Fruit fly (Drosophila melanogaster) whole organism, embryonic: ENCODE measurements around the gene Ephrin.

ENCODE experiments used
- Awh ChIP-seq: fragments of 200-800 bp; sonication (Bioruptor generic); IDR thresholded peaks from 2 replicates; pipeline ENCODE4, ENCODE4 v1.3.6; 2022; ENCODE audit warnings: missing biosample characterization, missing genetic modification characterization
- Bgb ChIP-seq: fragments of 200-800 bp; sonication (Bioruptor generic); IDR thresholded peaks from 2 replicates; pipeline ENCODE4 v1.3.6; 2022; ENCODE audit warnings: missing biosample characterization, missing genetic modification characterization; ENCODE audit not compliant: partially characterized antibody
- CG10267 ChIP-seq: fragments of 200-800 bp; sonication (Bioruptor generic); optimal IDR thresholded peaks from 2 replicates; lab custom pipeline; 2018; ENCODE audit warnings: missing biosample characterization, mild to moderate bottlenecking, missing genetic modification characterization, moderate library complexity
- CG10979 ChIP-seq: fragments of 200-800 bp; sonication (Bioruptor generic); optimal IDR thresholded peaks from 2 replicates; lab custom pipeline; 2018; ENCODE audit warnings: missing biosample characterization, mild to moderate bottlenecking, missing genetic modification characterization, moderate library complexity
- CG11093 ChIP-seq: fragments of 200-800 bp; sonication (Bioruptor generic); IDR thresholded peaks from 3 replicates; pipeline ENCODE4 v1.3.6; 2022; ENCODE audit warnings: missing biosample characterization, missing genetic modification characterization
- CG12236 ChIP-seq: fragments of 200-800 bp; sonication (Bioruptor generic); optimal IDR thresholded peaks from 2 replicates; lab custom pipeline; 2016; ENCODE audit warnings: missing biosample characterization, missing genetic modification characterization
- CG12659 ChIP-seq: fragments of 200-800 bp; sonication (Bioruptor generic); optimal IDR thresholded peaks from 3 replicates; lab custom pipeline; 2017; ENCODE audit warnings: mild to moderate bottlenecking, missing biosample characterization, missing genetic modification reagents, missing genetic modification characterization
- CG15269 ChIP-seq: fragments of 200-800 bp; sonication (Bioruptor generic); optimal IDR thresholded peaks from 2 replicates; lab custom pipeline; 2018; ENCODE audit warnings: missing biosample characterization, mild to moderate bottlenecking, missing genetic modification characterization, moderate library complexity
- CG17912 ChIP-seq: fragments of 200-800 bp; sonication (Bioruptor generic); optimal IDR thresholded peaks from 2 replicates; lab custom pipeline; 2018; ENCODE audit warnings: missing biosample characterization, mild to moderate bottlenecking, missing genetic modification characterization
- CG18262 ChIP-seq: fragments of 200-800 bp; optimal IDR thresholded peaks from 3 replicates; lab custom pipeline; 2019; ENCODE audit warnings: missing biosample characterization, mild to moderate bottlenecking, missing genetic modification characterization, moderate library complexity
- CG31388 ChIP-seq: fragments of 200-800 bp; sonication (Bioruptor generic); optimal IDR thresholded peaks from 2 replicates; lab custom pipeline; 2016; ENCODE audit warnings: missing biosample characterization, missing genetic modification characterization
- CG3163 ChIP-seq: fragments of 200-800 bp; sonication (Bioruptor generic); optimal IDR thresholded peaks from 3 replicates; lab custom pipeline; 2016; ENCODE audit warnings: missing biosample characterization, missing genetic modification characterization
- CG4617 ChIP-seq: fragments of 200-800 bp; sonication (Bioruptor generic); optimal IDR thresholded peaks from 3 replicates; lab custom pipeline; 2016; ENCODE audit warnings: missing biosample characterization, missing genetic modification characterization, borderline replicate concordance
- CG4707 ChIP-seq: fragments of 200-800 bp; sonication (Bioruptor generic); optimal IDR thresholded peaks from 2 replicates; lab custom pipeline; 2018; ENCODE audit warnings: missing biosample characterization, mild to moderate bottlenecking, missing genetic modification characterization, moderate library complexity
- CG4854 ChIP-seq: fragments of 200-800 bp; sonication (Bioruptor generic); optimal IDR thresholded peaks from 2 replicates; lab custom pipeline; 2016; ENCODE audit warnings: missing biosample characterization, missing genetic modification characterization, inconsistent platforms
- CG7357 ChIP-seq: fragments of 200-800 bp; sonication (Bioruptor generic); IDR thresholded peaks from 3 replicates; pipeline ENCODE4 v1.3.6; 2022; ENCODE audit warnings: missing biosample characterization, missing genetic modification characterization
- CG8924 ChIP-seq: fragments of 200-800 bp; optimal IDR thresholded peaks from 3 replicates; lab custom pipeline; 2019; ENCODE audit warnings: missing biosample characterization, mild to moderate bottlenecking, missing genetic modification characterization, moderate library complexity
- CG9215 ChIP-seq: fragments of 200-800 bp; sonication (Bioruptor generic); IDR thresholded peaks from 2 replicates; pipeline ENCODE4 v1.3.6; 2022; ENCODE audit warnings: missing biosample characterization, missing genetic modification characterization
- CkIIα-i1 ChIP-seq: fragments of 200-800 bp; sonication (Bioruptor generic); IDR thresholded peaks from 2 replicates; pipeline ENCODE4 v1.3.6; 2022; ENCODE audit warnings: missing biosample characterization, missing genetic modification characterization
- Drgx ChIP-seq: fragments of 200-800 bp; sonication (Bioruptor generic); IDR thresholded peaks from 2 replicates; pipeline ENCODE4 v1.3.6; 2022; ENCODE audit warnings: missing biosample characterization, missing genetic modification characterization
- Fer1 ChIP-seq: fragments of 200-800 bp; sonication (Bioruptor generic); optimal IDR thresholded peaks from 2 replicates; lab custom pipeline; 2017; ENCODE audit warnings: missing biosample characterization, mild to moderate bottlenecking, missing genetic modification characterization
- H15 ChIP-seq: fragments of 200-800 bp; sonication (Bioruptor generic); IDR thresholded peaks from 3 replicates; pipeline ENCODE4 v1.3.6; 2022; ENCODE audit warnings: missing biosample characterization, missing genetic modification characterization
- HLH4C ChIP-seq: fragments of 200-800 bp; sonication (Bioruptor generic); IDR thresholded peaks from 3 replicates; pipeline ENCODE4 v1.3.6; 2022; ENCODE audit warnings: missing biosample characterization, missing genetic modification characterization; ENCODE audit not compliant: partially characterized antibody
- HLH54F ChIP-seq: fragments of 200-800 bp; sonication (Bioruptor generic); optimal IDR thresholded peaks from 3 replicates; lab custom pipeline; 2016; ENCODE audit warnings: missing biosample characterization, missing genetic modification characterization
- Kr ChIP-seq: fragments of 200-800 bp; sonication (Bioruptor generic); optimal IDR thresholded peaks from 2 replicates; lab custom pipeline; 2017; ENCODE audit warnings: missing biosample characterization, mild to moderate bottlenecking, missing genetic modification characterization
- Side ChIP-seq: fragments of 200-800 bp; sonication (Bioruptor generic); optimal IDR thresholded peaks from 2 replicates; lab custom pipeline; 2016; ENCODE audit warnings: missing biosample characterization, missing genetic modification characterization
- Sry-δ ChIP-seq: fragments of 200-800 bp; sonication (Bioruptor generic); optimal IDR thresholded peaks from 2 replicates; lab custom pipeline; 2016; ENCODE audit warnings: missing biosample characterization, missing genetic modification characterization
- Trl ChIP-seq, 3 experiments: fragments of >200 bp in 2 of 3; fragments of 200-800 bp in 1 of 3; sonication (Bioruptor generic) in 1 of 3; optimal IDR thresholded peaks; 2 replicates in 1 of 3; 3 replicates in 2 of 3; lab custom pipeline; 2016 to 2017; ENCODE audit warnings: missing biosample characterization in 1 of 3, missing genetic modification characterization in 1 of 3
- Vsx1 ChIP-seq: fragments of 200-800 bp; sonication (Bioruptor generic); optimal IDR thresholded peaks from 2 replicates; lab custom pipeline; 2017; ENCODE audit warnings: missing biosample characterization, mild to moderate bottlenecking, missing genetic modification characterization, missing genetic modification reagents
- bcd ChIP-seq: fragments of 200-800 bp; sonication (Bioruptor generic); optimal IDR thresholded peaks from 2 replicates; lab custom pipeline; 2017; ENCODE audit warnings: missing biosample characterization, mild to moderate bottlenecking, missing genetic modification characterization
- cg ChIP-seq: fragments of 200-800 bp; sonication (Bioruptor generic); optimal IDR thresholded peaks from 3 replicates; lab custom pipeline; 2019; ENCODE audit warnings: missing biosample characterization, mild to moderate bottlenecking, missing genetic modification characterization, moderate library complexity
- chinmo ChIP-seq: fragments of 200-800 bp; sonication (Bioruptor generic); IDR thresholded peaks from 4 replicates; pipeline ENCODE4 v1.3.6; 2022; ENCODE audit warnings: missing biosample characterization, missing genetic modification characterization; ENCODE audit not compliant: partially characterized antibody
- chm ChIP-seq: fragments of 200-800 bp; sonication (Bioruptor generic); IDR thresholded peaks from 2 replicates; pipeline ENCODE4 v1.3.6; 2022; ENCODE audit warnings: missing biosample characterization, missing genetic modification characterization
- dysf ChIP-seq: fragments of 200-800 bp; sonication (Bioruptor generic); IDR thresholded peaks from 3 replicates; pipeline ENCODE4 v1.3.6; 2022; ENCODE audit warnings: missing biosample characterization, missing genetic modification characterization
- ftz-f1 ChIP-seq: fragments of 200-800 bp; sonication (Bioruptor generic); optimal IDR thresholded peaks from 2 replicates; lab custom pipeline; 2016; ENCODE audit warnings: missing biosample characterization, missing genetic modification characterization
- gem ChIP-seq: fragments of 200-800 bp; sonication (Bioruptor generic); optimal IDR thresholded peaks from 2 replicates; lab custom pipeline; 2019; ENCODE audit warnings: missing biosample characterization, mild to moderate bottlenecking, missing genetic modification characterization, moderate library complexity
- gsb-n ChIP-seq: fragments of 200-800 bp; sonication (Bioruptor generic); optimal IDR thresholded peaks from 3 replicates; lab custom pipeline; 2018; ENCODE audit warnings: missing biosample characterization, mild to moderate bottlenecking, missing genetic modification characterization
- insv ChIP-seq, 2 experiments: fragments of 200-800 bp; sonication (Bioruptor generic); optimal IDR thresholded peaks; 3 replicates each; lab custom pipeline; 2016 to 2018; ENCODE audit warnings: missing biosample characterization in 2 of 2, missing genetic modification characterization in 2 of 2
- jigr1 ChIP-seq: fragments of 200-800 bp; sonication (Bioruptor generic); IDR thresholded peaks from 3 replicates; pipeline ENCODE4 v1.3.6; 2022; ENCODE audit warnings: missing biosample characterization, missing genetic modification characterization
- lab ChIP-seq: fragments of 200-800 bp; sonication (Bioruptor generic); optimal IDR thresholded peaks from 3 replicates; lab custom pipeline; 2017; ENCODE audit warnings: missing biosample characterization, missing genetic modification characterization, mild to moderate bottlenecking, moderate library complexity, missing genetic modification reagents
- mam ChIP-seq: fragments of 200-800 bp; sonication (Bioruptor generic); optimal IDR thresholded peaks from 3 replicates; lab custom pipeline; 2016; ENCODE audit warnings: missing biosample characterization, missing genetic modification characterization
- peb ChIP-seq: fragments of 200-800 bp; sonication (Bioruptor generic); IDR thresholded peaks from 2 replicates; pipeline ENCODE4 v1.3.6; 2022; ENCODE audit warnings: missing biosample characterization, missing genetic modification characterization
- pnt ChIP-seq: fragments of 200-800 bp; sonication (Bioruptor generic); optimal IDR thresholded peaks from 3 replicates; lab custom pipeline; 2016; ENCODE audit warnings: missing biosample characterization, missing genetic modification characterization
- sens ChIP-seq: fragments of 200-800 bp; sonication (Bioruptor generic); peaks from one replicate; lab custom pipeline; 2016; ENCODE audit warnings: missing biosample characterization, missing genetic modification characterization
- seq ChIP-seq: fragments of 200-800 bp; sonication (Bioruptor generic); IDR thresholded peaks from 2 replicates; pipeline ENCODE4 v1.3.6; 2022; ENCODE audit warnings: missing biosample characterization, missing genetic modification characterization
- sna ChIP-seq: fragments of 200-800 bp; sonication (Bioruptor generic); IDR thresholded peaks from 2 replicates; pipeline ENCODE4 v1.3.6; 2022; ENCODE audit warnings: missing biosample characterization, missing genetic modification characterization; ENCODE audit not compliant: partially characterized antibody
- tin ChIP-seq: fragments of 200-800 bp; sonication (Bioruptor generic); optimal IDR thresholded peaks from 3 replicates; lab custom pipeline; 2016; ENCODE audit warnings: missing biosample characterization, missing genetic modification characterization
- tll ChIP-seq, 2 experiments: fragments of 200-800 bp in 1 of 2; fragments of >200 bp in 1 of 2; sonication (Bioruptor generic) in 1 of 2; optimal IDR thresholded peaks; 2 replicates each; lab custom pipeline; 2017 to 2019; ENCODE audit warnings: missing biosample characterization in 2 of 2, missing genetic modification characterization in 2 of 2, mild to moderate bottlenecking in 1 of 2, moderate library complexity in 1 of 2
- tup ChIP-seq: fragments of 200-800 bp; sonication (Bioruptor generic); optimal IDR thresholded peaks from 2 replicates; lab custom pipeline; 2016; ENCODE audit warnings: missing biosample characterization, mild to moderate bottlenecking, missing genetic modification characterization, moderate library complexity

The Ephrin gene

dm6 chr4:571504-572268 is at the start of gene Ephrin, which contains the start of gene ND-49 (continued):
- no peak for TF ChIP-seq CG8924 (tag; lab: Kevin White, UChicago)
- no peak for TF ChIP-seq lab (GFP tag; lab: Kevin White, UChicago)
- peak; percentile 76 for TF ChIP-seq cg (GFP tag; lab: Kevin White, UChicago)
- TF ChIP-seq CG4854 (GFP tag; lab: Kevin White, UChicago): no peak
- no peak for TF ChIP-seq bcd (GFP tag; lab: Kevin White, UChicago)
- no peak for TF ChIP-seq Kr (GFP tag; lab: Kevin White, UChicago)
- no peak for TF ChIP-seq CG15269 (tag; lab: Kevin White, UChicago)
- peak; percentile 3 for TF ChIP-seq CG18262
- no peak for TF ChIP-seq CG4707 (GFP tag; lab: Kevin White, UChicago)
- no peak for TF ChIP-seq CG10979 (tag; lab: Kevin White, UChicago)
- no peak for TF ChIP-seq HLH54F (GFP tag; lab: Kevin White, UChicago)
- TF ChIP-seq Awh (GFP tag; lab: Robert Waterston, UW): no peak
- no peak for TF ChIP-seq CG31388 (GFP tag; lab: Kevin White, UChicago)
- no peak for TF ChIP-seq seq (GFP tag; lab: Robert Waterston, UW)
- peak; percentile 6 for TF ChIP-seq CG10267 (tag; lab: Kevin White, UChicago)
- no peak for TF ChIP-seq gsb-n (tag; lab: Kevin White, UChicago)
- no peak for TF ChIP-seq insv (GFP tag; optimal IDR thresholded peaks at IDR 0.05; lab: Kevin White, UChicago)
- no peak for TF ChIP-seq Drgx
- TF ChIP-seq H15 (GFP tag; lab: Robert Waterston, UW): no peak
- no peak for TF ChIP-seq chm
- TF ChIP-seq CG4617 (GFP tag; lab: Kevin White, UChicago): peak; percentile 67
- peak; percentile 30 for TF ChIP-seq Fer1
- TF ChIP-seq gem (tag; lab: Kevin White, UChicago): no peak
- TF ChIP-seq tin (GFP tag; lab: Kevin White, UChicago): no peak
- TF ChIP-seq CG7357 (GFP tag; lab: Robert Waterston, UW): no peak; the same call in 1 of the 3 replicates
- peak; percentile 46 for TF ChIP-seq Sry-δ
- TF ChIP-seq Bgb (GFP tag; lab: Robert Waterston, UW): no peak; the same call in 1 of the 2 replicates
- TF ChIP-seq tup (GFP tag; lab: Kevin White, UChicago): no peak
- no peak for TF ChIP-seq Vsx1 (GFP tag; lab: Kevin White, UChicago)
- peak; percentile 75 for TF ChIP-seq sens (GFP tag; lab: Kevin White, UChicago)
- TF ChIP-seq CG17912 (GFP tag; lab: Kevin White, UChicago): no peak
- peak; percentile 55 for TF ChIP-seq CG12659 (GFP tag; lab: Kevin White, UChicago)
- TF ChIP-seq Side (GFP tag; lab: Kevin White, UChicago): no peak
- no peak for TF ChIP-seq mam

- TF ChIP-seq Trl (optimal IDR thresholded peaks at IDR 0.05; lab: Kevin White, UChicago): peak; percentile 41 to 49
- TF ChIP-seq Trl (GFP tag; optimal IDR thresholded peaks at IDR 0.05; lab: Kevin White, UChicago): no peak
- peak; percentile 78 for TF ChIP-seq cg (GFP tag; lab: Kevin White, UChicago)
- TF ChIP-seq CG3163: peak; percentile 70
- TF ChIP-seq peb (GFP tag; lab: Robert Waterston, UW): no peak
- no peak for TF ChIP-seq sna (GFP tag; lab: Robert Waterston, UW)
- no peak for TF ChIP-seq CG12236
- no peak for TF ChIP-seq tll (GFP tag; optimal IDR thresholded peaks at IDR 0.05; lab: Kevin White, UChicago)
- peak; percentile 83; the same call in 3 of the 4 replicates for TF ChIP-seq chinmo (GFP tag; lab: Robert Waterston, UW)
- TF ChIP-seq jigr1 (GFP tag; lab: Robert Waterston, UW): no peak
- no peak for TF ChIP-seq CG9215 (GFP tag; lab: Robert Waterston, UW)
- TF ChIP-seq pnt: no peak
- no peak for TF ChIP-seq dysf (GFP tag; lab: Robert Waterston, UW)
- no peak for TF ChIP-seq CkIIα-i1 (GFP tag; lab: Robert Waterston, UW)
- no peak for TF ChIP-seq HLH4C
- no peak for TF ChIP-seq CG11093 (GFP tag; lab: Robert Waterston, UW)
- no peak for TF ChIP-seq ftz-f1
Observed at dm6 chr4:554758-555157, 16.8 kb upstream of the Ephrin start.
